Fruit fly (Drosophila melanogaster) whole organism, embryonic: ENCODE data around the gene CG13108.

Experiments used
- Adf1 ChIP-seq: fragments of 200-800 bp; sonication (Bioruptor generic); IDR thresholded peaks from 2 replicates; pipeline ENCODE4 v1.3.6; 2022; ENCODE audit warnings: missing biosample characterization, missing genetic modification characterization
- Aef1 ChIP-seq: fragments of 200-800 bp; sonication (Bioruptor generic); IDR thresholded peaks from 3 replicates; pipeline ENCODE4 v1.3.6; 2022; ENCODE audit warnings: missing biosample characterization, missing genetic modification characterization
- B-H2 ChIP-seq: fragments of 200-800 bp; sonication (Bioruptor generic); optimal IDR thresholded peaks from 2 replicates; lab custom pipeline; 2018; ENCODE audit warnings: missing biosample characterization, mild to moderate bottlenecking, missing genetic modification characterization
- Bteb2 ChIP-seq: fragments of 200-800 bp; sonication (Bioruptor generic); optimal IDR thresholded peaks from 2 replicates; lab custom pipeline; 2016; ENCODE audit warnings: missing biosample characterization, missing genetic modification characterization
- CG10267 ChIP-seq: fragments of 200-800 bp; sonication (Bioruptor generic); optimal IDR thresholded peaks from 2 replicates; lab custom pipeline; 2018; ENCODE audit warnings: missing biosample characterization, mild to moderate bottlenecking, missing genetic modification characterization, moderate library complexity
- CG10654 ChIP-seq: fragments of 200-800 bp; sonication (Bioruptor generic); optimal IDR thresholded peaks from 2 replicates; lab custom pipeline; 2016; ENCODE audit warnings: missing biosample characterization, missing genetic modification characterization
- CG11504 ChIP-seq: fragments of 200-800 bp; sonication (Bioruptor generic); optimal IDR thresholded peaks from 3 replicates; lab custom pipeline; 2019; ENCODE audit warnings: missing biosample characterization, mild to moderate bottlenecking, missing genetic modification characterization, moderate library complexity
- CG1233 ChIP-seq: fragments of 200-800 bp; sonication (Bioruptor generic); optimal IDR thresholded peaks from 4 replicates; lab custom pipeline; 2018; ENCODE audit warnings: missing biosample characterization, mild to moderate bottlenecking, missing genetic modification characterization
- CG13894 ChIP-seq: fragments of 200-800 bp; sonication (Bioruptor generic); optimal IDR thresholded peaks from 3 replicates; lab custom pipeline; 2018; ENCODE audit warnings: missing biosample characterization, mild to moderate bottlenecking, missing genetic modification characterization, moderate library complexity
- CG14014 ChIP-seq: fragments of 200-800 bp; sonication (Bioruptor generic); IDR thresholded peaks from 2 replicates; pipeline ENCODE4 v1.3.6; 2022; ENCODE audit warnings: missing biosample characterization, missing genetic modification characterization
- CG17186 ChIP-seq: fragments of 200-800 bp; sonication (Bioruptor generic); optimal IDR thresholded peaks from 3 replicates; lab custom pipeline; 2017; ENCODE audit warnings: missing biosample characterization, missing genetic modification reagents, missing genetic modification characterization
- CG31388 ChIP-seq: fragments of 200-800 bp; sonication (Bioruptor generic); optimal IDR thresholded peaks from 2 replicates; lab custom pipeline; 2016; ENCODE audit warnings: missing biosample characterization, missing genetic modification characterization
- CG3995 ChIP-seq: fragments of 200-800 bp; sonication (Bioruptor generic); optimal IDR thresholded peaks from 3 replicates; lab custom pipeline; 2016; ENCODE audit warnings: missing biosample characterization, missing genetic modification characterization
- CG7271 ChIP-seq: fragments of 200-800 bp; sonication (Bioruptor generic); optimal IDR thresholded peaks from 2 replicates; lab custom pipeline; 2018; ENCODE audit warnings: missing biosample characterization, mild to moderate bottlenecking, missing genetic modification characterization, moderate library complexity
- CG7556 ChIP-seq: fragments of 200-800 bp; sonication (Bioruptor generic); optimal IDR thresholded peaks from 2 replicates; lab custom pipeline; 2017; ENCODE audit warnings: missing biosample characterization, mild to moderate bottlenecking, missing genetic modification characterization
- CG8359 ChIP-seq: fragments of 200-800 bp; sonication (Bioruptor generic); optimal IDR thresholded peaks from 2 replicates; lab custom pipeline; 2017; ENCODE audit warnings: missing biosample characterization, mild to moderate bottlenecking, missing genetic modification characterization, borderline replicate concordance
- CG9215 ChIP-seq: fragments of 200-800 bp; sonication (Bioruptor generic); IDR thresholded peaks from 2 replicates; pipeline ENCODE4 v1.3.6; 2022; ENCODE audit warnings: missing biosample characterization, missing genetic modification characterization
- Dip3 ChIP-seq: fragments of 200-800 bp; sonication (Bioruptor generic); optimal IDR thresholded peaks from 3 replicates; lab custom pipeline; 2016; ENCODE audit warnings: missing biosample characterization, missing genetic modification characterization
- Eip74EF ChIP-seq, 2 experiments: fragments of 200-800 bp in 1 of 2; fragments of >200 bp in 1 of 2; sonication (Bioruptor generic) in 1 of 2; optimal IDR thresholded peaks; 2 replicates each; lab custom pipeline; 2017 to 2019; ENCODE audit warnings: missing biosample characterization in 2 of 2, missing genetic modification characterization in 2 of 2, mild to moderate bottlenecking in 1 of 2, moderate library complexity in 1 of 2
- H2.0 ChIP-seq: fragments of 200-800 bp; sonication (Bioruptor generic); IDR thresholded peaks from 2 replicates; pipeline ENCODE4 v1.3.6; 2022; ENCODE audit warnings: missing biosample characterization, missing genetic modification characterization
- Hand ChIP-seq: fragments of 200-800 bp; sonication (Bioruptor generic); optimal IDR thresholded peaks from 2 replicates; lab custom pipeline; 2017; ENCODE audit warnings: mild to moderate bottlenecking, missing biosample characterization, missing genetic modification reagents, missing genetic modification characterization
- Jarid2 ChIP-seq: fragments of 200-800 bp; sonication (Bioruptor generic); optimal IDR thresholded peaks from 3 replicates; lab custom pipeline; 2017; ENCODE audit warnings: mild to moderate bottlenecking, missing biosample characterization, missing genetic modification reagents, missing genetic modification characterization
- Lpt ChIP-seq: fragments of >200 bp; optimal IDR thresholded peaks from 2 replicates; lab custom pipeline; 2018; ENCODE audit warnings: missing biosample characterization, missing genetic modification characterization
- Mad ChIP-seq: fragments of 200-800 bp; sonication (Bioruptor generic); optimal IDR thresholded peaks from 2 replicates; lab custom pipeline; 2016; ENCODE audit warnings: missing biosample characterization, missing genetic modification characterization
- Oli ChIP-seq: fragments of 200-800 bp; sonication (Bioruptor generic); optimal IDR thresholded peaks from 2 replicates; lab custom pipeline; 2018; ENCODE audit warnings: missing biosample characterization, mild to moderate bottlenecking, missing genetic modification characterization, moderate library complexity
- Ssrp ChIP-seq: fragments of 200-800 bp; sonication (Bioruptor generic); optimal IDR thresholded peaks from 2 replicates; lab custom pipeline; 2018; ENCODE audit warnings: missing biosample characterization, mild to moderate bottlenecking, missing genetic modification characterization, moderate library complexity
- Trl ChIP-seq, 3 experiments: fragments of >200 bp in 2 of 3; fragments of 200-800 bp in 1 of 3; sonication (Bioruptor generic) in 1 of 3; optimal IDR thresholded peaks; 2 replicates in 1 of 3; 3 replicates in 2 of 3; lab custom pipeline; 2016 to 2017; ENCODE audit warnings: missing biosample characterization in 1 of 3, missing genetic modification characterization in 1 of 3
- al ChIP-seq: fragments of 200-800 bp; sonication (Bioruptor generic); IDR thresholded peaks from 2 replicates; pipeline ENCODE4 v1.3.6; 2022; ENCODE audit warnings: missing biosample characterization, missing genetic modification characterization
- ato ChIP-seq: fragments of 200-800 bp; sonication (Bioruptor generic); IDR thresholded peaks from 2 replicates; pipeline ENCODE4 v1.3.6; 2022; ENCODE audit warnings: missing biosample characterization, missing genetic modification characterization; ENCODE audit not compliant: partially characterized antibody
- br ChIP-seq: fragments of >200 bp; optimal IDR thresholded peaks from 2 replicates; lab custom pipeline; 2017
- chn ChIP-seq: fragments of 200-800 bp; sonication (Bioruptor generic); optimal IDR thresholded peaks from 2 replicates; lab custom pipeline; 2016; ENCODE audit warnings: missing biosample characterization, missing genetic modification characterization
- crol ChIP-seq: fragments of 200-800 bp; sonication (Bioruptor generic); IDR thresholded peaks from 2 replicates; pipeline ENCODE4 v1.3.6; 2022; ENCODE audit warnings: missing biosample characterization, missing genetic modification characterization
- dati ChIP-seq: fragments of 200-800 bp; sonication (Bioruptor generic); IDR thresholded peaks from 2 replicates; pipeline ENCODE4 v1.3.6; 2022; ENCODE audit warnings: missing biosample characterization, missing genetic modification characterization
- dmrt11E ChIP-seq: fragments of 200-800 bp; sonication (Bioruptor generic); optimal IDR thresholded peaks from 3 replicates; lab custom pipeline; 2018; ENCODE audit warnings: missing biosample characterization, mild to moderate bottlenecking, missing genetic modification characterization, moderate library complexity
- emc ChIP-seq: fragments of 200-800 bp; sonication (Bioruptor generic); optimal IDR thresholded peaks from 2 replicates; lab custom pipeline; 2016; ENCODE audit warnings: missing biosample characterization, missing genetic modification characterization
- eve ChIP-seq, 2 experiments: fragments of >200 bp; optimal IDR thresholded peaks; 2 replicates each; lab custom pipeline; 2017; ENCODE audit warnings: missing biosample characterization in 2 of 2, missing genetic modification characterization in 2 of 2
- ewg ChIP-seq: fragments of 200-800 bp; sonication (Bioruptor generic); optimal IDR thresholded peaks from 3 replicates; lab custom pipeline; 2017; ENCODE audit warnings: mild to moderate bottlenecking, missing biosample characterization, missing genetic modification reagents, missing genetic modification characterization
- gcm ChIP-seq: fragments of 200-800 bp; sonication (Bioruptor generic); optimal IDR thresholded peaks from 2 replicates; lab custom pipeline; 2019; ENCODE audit warnings: missing biosample characterization, mild to moderate bottlenecking, missing genetic modification characterization, moderate library complexity
- ind ChIP-seq: fragments of 200-800 bp; sonication (Bioruptor generic); optimal IDR thresholded peaks from 3 replicates; lab custom pipeline; 2016; ENCODE audit warnings: missing biosample characterization, missing genetic modification characterization
- kay ChIP-seq: fragments of 200-800 bp; sonication (Bioruptor generic); optimal IDR thresholded peaks from 2 replicates; lab custom pipeline; 2016; ENCODE audit warnings: missing biosample characterization, missing genetic modification characterization
- nau ChIP-seq: fragments of 200-800 bp; sonication (Bioruptor generic); optimal IDR thresholded peaks from 3 replicates; lab custom pipeline; 2017; ENCODE audit warnings: missing biosample characterization, mild to moderate bottlenecking, missing genetic modification characterization, missing genetic modification reagents
- oc ChIP-seq: fragments of 200-800 bp; sonication (Bioruptor generic); optimal IDR thresholded peaks from 2 replicates; lab custom pipeline; 2018; ENCODE audit warnings: missing biosample characterization, mild to moderate bottlenecking, missing genetic modification characterization, moderate library complexity
- p53 ChIP-seq: fragments of 200-800 bp; sonication (Bioruptor generic); optimal IDR thresholded peaks from 2 replicates; lab custom pipeline; 2016; ENCODE audit warnings: missing biosample characterization, missing genetic modification characterization
- ro ChIP-seq: fragments of 200-800 bp; sonication (Bioruptor generic); IDR thresholded peaks from 2 replicates; pipeline ENCODE4 v1.3.6; 2022; ENCODE audit warnings: missing biosample characterization, missing genetic modification characterization
- ssp ChIP-seq: fragments of 200-800 bp; sonication (Bioruptor generic); IDR thresholded peaks from 2 replicates; pipeline ENCODE4 v1.3.6; 2022; ENCODE audit warnings: missing biosample characterization, missing genetic modification characterization
- tap ChIP-seq: fragments of 200-800 bp; optimal IDR thresholded peaks from 3 replicates; lab custom pipeline; 2019; ENCODE audit warnings: missing biosample characterization, mild to moderate bottlenecking, missing genetic modification characterization, moderate library complexity
- wdn ChIP-seq: fragments of 200-800 bp; sonication (Bioruptor generic); IDR thresholded peaks from 2 replicates; pipeline ENCODE4 v1.3.6; 2022; ENCODE audit warnings: missing biosample characterization, missing genetic modification characterization
- wek ChIP-seq: fragments of 200-800 bp; sonication (Bioruptor generic); optimal IDR thresholded peaks from 3 replicates; lab custom pipeline; 2018; ENCODE audit warnings: missing biosample characterization, mild to moderate bottlenecking, missing genetic modification characterization, moderate library complexity
- zen2 ChIP-seq: fragments of 200-800 bp; sonication (Bioruptor generic); IDR thresholded peaks from 3 replicates; pipeline ENCODE4 v1.3.6; 2022; ENCODE audit warnings: missing biosample characterization, missing genetic modification characterization; ENCODE audit not compliant: partially characterized antibody

Gene CG13108

DNA sequence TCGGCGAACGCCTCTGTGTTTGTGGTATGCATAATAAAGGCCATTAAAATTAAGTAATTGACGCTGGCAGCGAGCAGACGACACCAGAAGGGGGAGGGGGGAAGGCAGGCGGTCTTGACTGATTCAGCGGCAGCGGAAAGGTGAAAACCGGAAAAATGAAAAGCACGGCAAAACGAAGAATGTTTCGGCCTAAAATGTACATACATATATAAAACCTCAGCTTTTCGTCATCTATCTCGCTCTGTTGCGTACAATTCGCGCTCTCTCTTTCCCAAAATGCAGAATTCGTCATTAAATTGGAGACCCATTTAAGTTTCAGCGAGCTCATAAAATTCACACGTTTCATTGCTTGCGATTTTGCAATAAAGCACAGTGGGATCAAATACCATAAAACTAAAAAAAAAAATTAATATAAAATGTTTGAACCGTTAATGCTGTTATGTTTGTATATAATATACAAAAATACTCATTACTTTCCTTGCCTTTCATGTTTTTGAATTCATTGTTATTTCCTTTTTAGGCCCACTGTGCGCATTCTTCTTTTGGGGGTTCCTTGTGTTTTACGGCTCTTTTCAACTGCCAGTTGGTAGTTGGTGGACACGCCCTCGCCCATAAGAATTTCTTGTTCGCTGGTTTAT is 4.1 kb downstream of the CG13108 start (continued):
- peak; percentile 32 for TF ChIP-seq oc (tag; lab: Kevin White, UChicago)
- no peak for TF ChIP-seq CG3995 (GFP tag; lab: Kevin White, UChicago)
- peak in 1 of 2 experiments; percentile 39 for TF ChIP-seq Eip74EF (GFP tag; optimal IDR thresholded peaks at IDR 0.05; lab: Kevin White, UChicago)
- peak; percentile 34; the same call in 1 of the 2 replicates for TF ChIP-seq CG9215 (GFP tag; lab: Robert Waterston, UW)
- peak; percentile 44 for TF ChIP-seq Jarid2 (GFP tag; lab: Kevin White, UChicago)
- peak; percentile 56 for TF ChIP-seq ssp
- peak; percentile 30 for TF ChIP-seq Dip3 (GFP tag; lab: Kevin White, UChicago)
- peak; percentile 27 for TF ChIP-seq CG1233 (GFP tag; lab: Kevin White, UChicago)
- peak; percentile 62; the same call in 1 of the 2 replicates for TF ChIP-seq wdn
- peak; percentile 10 for TF ChIP-seq chn (GFP tag; lab: Kevin White, UChicago)
- no peak for TF ChIP-seq p53
- TF ChIP-seq wek (GFP tag; lab: Kevin White, UChicago), result no peak
- TF ChIP-seq CG14014 (GFP tag; lab: Robert Waterston, UW), result peak; percentile 86
- no peak for TF ChIP-seq br (lab: Kevin White, UChicago)
- no peak for TF ChIP-seq B-H2
- peak; percentile 45 for TF ChIP-seq ewg (GFP tag; lab: Kevin White, UChicago)
- peak; percentile 60 for TF ChIP-seq dmrt11E (tag; lab: Kevin White, UChicago)
- TF ChIP-seq CG7271 (tag; lab: Kevin White, UChicago), result peak; percentile 54
- TF ChIP-seq Mad (GFP tag; lab: Kevin White, UChicago), result peak; percentile 24
- peak; percentile 29 for TF ChIP-seq CG13894 (tag; lab: Kevin White, UChicago)
- no peak for TF ChIP-seq ro (GFP tag; lab: Robert Waterston, UW)
- peak; percentile 77 for TF ChIP-seq CG11504 (tag; lab: Kevin White, UChicago)
- peak; percentile 48 for TF ChIP-seq crol (GFP tag; lab: Robert Waterston, UW)
- no peak for TF ChIP-seq Lpt
- TF ChIP-seq CG10654, result peak; percentile 68
- no peak for TF ChIP-seq CG8359 (GFP tag; lab: Kevin White, UChicago)
- peak; percentile 68 for TF ChIP-seq CG10267 (tag; lab: Kevin White, UChicago)
- peak; percentile 75 for TF ChIP-seq H2.0
- no peak; the same call in 1 of the 2 replicates for TF ChIP-seq Adf1 (GFP tag; lab: Robert Waterston, UW)
- peak; percentile 68 for TF ChIP-seq CG7556
- TF ChIP-seq al, result peak; percentile 67
- peak; percentile 40 for TF ChIP-seq nau (GFP tag; lab: Kevin White, UChicago)
- peak; percentile 60 for TF ChIP-seq Ssrp (tag; lab: Kevin White, UChicago)
- TF ChIP-seq emc (GFP tag; lab: Kevin White, UChicago), result no peak
- TF ChIP-seq Hand, result peak; percentile 35
- peak; percentile 27 for TF ChIP-seq gcm (GFP tag; lab: Kevin White, UChicago)
- TF ChIP-seq Aef1 (GFP tag; lab: Robert Waterston, UW), result peak; percentile 53; the same call in 2 of the 3 replicates
- TF ChIP-seq Trl (optimal IDR thresholded peaks at IDR 0.05; lab: Kevin White, UChicago), result no peak
- TF ChIP-seq Trl (GFP tag; optimal IDR thresholded peaks at IDR 0.05; lab: Kevin White, UChicago), result peak; percentile 27
- no peak for TF ChIP-seq kay (GFP tag; lab: Kevin White, UChicago)
- peak; percentile 68 for TF ChIP-seq Oli (tag; lab: Kevin White, UChicago)
- TF ChIP-seq eve (GFP tag; optimal IDR thresholded peaks at IDR 0.05; lab: Kevin White, UChicago), result peak in 1 of 2 experiments; percentile 75
- TF ChIP-seq ind (GFP tag; lab: Kevin White, UChicago), result peak; percentile 70
- no peak for TF ChIP-seq ato (GFP tag; lab: Robert Waterston, UW)
- TF ChIP-seq CG17186 (GFP tag; lab: Kevin White, UChicago), result no peak
- peak; percentile 25; the same call in 1 of the 2 replicates for TF ChIP-seq dati (GFP tag; lab: Robert Waterston, UW)
- peak; percentile 30 for TF ChIP-seq tap (tag; lab: Kevin White, UChicago)
- TF ChIP-seq CG31388 (GFP tag; lab: Kevin White, UChicago), result no peak
- TF ChIP-seq Bteb2 (GFP tag; lab: Kevin White, UChicago), result peak; percentile 7
- TF ChIP-seq zen2 (GFP tag; lab: Robert Waterston, UW), result no peak
